Fruit fly (Drosophila melanogaster) whole organism, embryonic: ENCODE results near the gene CG15803.

Experiments
- BEAF-32 ChIP-seq: fragments of 200-800 bp; sonication (Bioruptor generic); optimal IDR thresholded peaks from 3 replicates; lab custom pipeline; 2017; ENCODE audit warnings: missing biosample characterization, missing genetic modification characterization, mild to moderate bottlenecking, moderate library complexity, missing genetic modification reagents
- BtbVII ChIP-seq: fragments of 200-800 bp; sonication (Bioruptor generic); optimal IDR thresholded peaks from 3 replicates; lab custom pipeline; 2017; ENCODE audit warnings: missing biosample characterization, mild to moderate bottlenecking, missing genetic modification characterization
- Bteb2 ChIP-seq: fragments of 200-800 bp; sonication (Bioruptor generic); optimal IDR thresholded peaks from 2 replicates; lab custom pipeline; 2016; ENCODE audit warnings: missing biosample characterization, missing genetic modification characterization
- CG10147 ChIP-seq: fragments of 200-800 bp; sonication (Bioruptor generic); optimal IDR thresholded peaks from 2 replicates; lab custom pipeline; 2019; ENCODE audit warnings: missing biosample characterization, mild to moderate bottlenecking, missing genetic modification characterization, moderate library complexity
- CG10366 ChIP-seq: fragments of 200-800 bp; sonication (Bioruptor generic); IDR thresholded peaks from 2 replicates; pipeline ENCODE4 v1.3.6; 2022; ENCODE audit warnings: missing biosample characterization, missing genetic modification characterization
- CG10431 ChIP-seq: fragments of 200-800 bp; sonication (Bioruptor generic); optimal IDR thresholded peaks from 3 replicates; lab custom pipeline; 2018; ENCODE audit warnings: missing biosample characterization, mild to moderate bottlenecking, missing genetic modification characterization
- CG11093 ChIP-seq: fragments of 200-800 bp; sonication (Bioruptor generic); IDR thresholded peaks from 3 replicates; pipeline ENCODE4 v1.3.6; 2022; ENCODE audit warnings: missing biosample characterization, missing genetic modification characterization
- CG11247 ChIP-seq: fragments of 200-800 bp; sonication (Bioruptor generic); IDR thresholded peaks from 2 replicates; pipeline ENCODE4 v1.3.6; 2022; ENCODE audit warnings: missing biosample characterization, missing genetic modification characterization
- CG11696 ChIP-seq: fragments of 200-800 bp; sonication (Bioruptor generic); IDR thresholded peaks from 2 replicates; pipeline ENCODE4 v1.3.6; 2022; ENCODE audit warnings: missing biosample characterization, missing genetic modification characterization
- CG12219 ChIP-seq: fragments of 200-800 bp; sonication (Bioruptor generic); optimal IDR thresholded peaks from 3 replicates; lab custom pipeline; 2018; ENCODE audit warnings: missing biosample characterization, mild to moderate bottlenecking, missing genetic modification characterization
- CG13624 ChIP-seq: fragments of 200-800 bp; sonication (Bioruptor generic); optimal IDR thresholded peaks from 2 replicates; lab custom pipeline; 2016; ENCODE audit warnings: missing biosample characterization, missing genetic modification characterization
- CG14050 ChIP-seq: fragments of 200-800 bp; sonication (Bioruptor generic); IDR thresholded peaks from 3 replicates; pipeline ENCODE4 v1.3.6; 2022; ENCODE audit warnings: missing biosample characterization, missing genetic modification characterization
- CG1602 ChIP-seq: fragments of 200-800 bp; sonication (Bioruptor generic); optimal IDR thresholded peaks from 3 replicates; lab custom pipeline; 2016; ENCODE audit warnings: missing biosample characterization, missing genetic modification characterization
- CG16813 ChIP-seq: fragments of 200-800 bp; sonication (Bioruptor generic); IDR thresholded peaks from 3 replicates; pipeline ENCODE4 v1.3.6; 2022; ENCODE audit warnings: missing biosample characterization, missing genetic modification characterization; ENCODE audit not compliant: partially characterized antibody
- CG1792 ChIP-seq: fragments of 200-800 bp; sonication (Bioruptor generic); optimal IDR thresholded peaks from 2 replicates; lab custom pipeline; 2016; ENCODE audit warnings: missing biosample characterization, missing genetic modification characterization
- CG31365 ChIP-seq: fragments of 200-800 bp; sonication (Bioruptor generic); optimal IDR thresholded peaks from 2 replicates; lab custom pipeline; 2018; ENCODE audit warnings: missing biosample characterization, mild to moderate bottlenecking, missing genetic modification characterization
- CG31388 ChIP-seq: fragments of 200-800 bp; sonication (Bioruptor generic); optimal IDR thresholded peaks from 2 replicates; lab custom pipeline; 2016; ENCODE audit warnings: missing biosample characterization, missing genetic modification characterization
- CG32532 ChIP-seq: fragments of 200-800 bp; sonication (Bioruptor generic); IDR thresholded peaks from 2 replicates; pipeline ENCODE4 v1.3.6; 2022; ENCODE audit warnings: missing biosample characterization, missing genetic modification characterization
- CG3995 ChIP-seq: fragments of 200-800 bp; sonication (Bioruptor generic); optimal IDR thresholded peaks from 3 replicates; lab custom pipeline; 2016; ENCODE audit warnings: missing biosample characterization, missing genetic modification characterization
- CG4282 ChIP-seq: fragments of 200-800 bp; sonication (Bioruptor generic); optimal IDR thresholded peaks from 2 replicates; lab custom pipeline; 2016; ENCODE audit warnings: missing biosample characterization, missing genetic modification characterization
- CG4617 ChIP-seq: fragments of 200-800 bp; sonication (Bioruptor generic); optimal IDR thresholded peaks from 3 replicates; lab custom pipeline; 2016; ENCODE audit warnings: missing biosample characterization, missing genetic modification characterization, borderline replicate concordance
- CG7745 ChIP-seq: fragments of 200-800 bp; sonication (Bioruptor generic); optimal IDR thresholded peaks from 2 replicates; lab custom pipeline; 2018; ENCODE audit warnings: missing biosample characterization, mild to moderate bottlenecking, missing genetic modification characterization, moderate library complexity
- CG9727 ChIP-seq: fragments of 200-800 bp; sonication (Bioruptor generic); optimal IDR thresholded peaks from 3 replicates; lab custom pipeline; 2017; ENCODE audit warnings: missing biosample characterization, mild to moderate bottlenecking, missing genetic modification characterization
- CG9932 ChIP-seq: fragments of 200-800 bp; sonication (Bioruptor generic); IDR thresholded peaks from 2 replicates; pipeline ENCODE4 v1.3.6; 2022; ENCODE audit warnings: missing biosample characterization, missing genetic modification characterization
- CkIIα-i1 ChIP-seq: fragments of 200-800 bp; sonication (Bioruptor generic); IDR thresholded peaks from 2 replicates; pipeline ENCODE4 v1.3.6; 2022; ENCODE audit warnings: missing biosample characterization, missing genetic modification characterization
- Dek ChIP-seq: fragments of 200-800 bp; sonication (Bioruptor generic); optimal IDR thresholded peaks from 3 replicates; lab custom pipeline; 2019; ENCODE audit warnings: missing biosample characterization, mild to moderate bottlenecking, missing genetic modification characterization, moderate library complexity
- MBD-R2 ChIP-seq: fragments of 200-800 bp; sonication (Bioruptor generic); IDR thresholded peaks from 2 replicates; pipeline ENCODE4 v1.3.6; 2022; ENCODE audit warnings: missing biosample characterization, missing genetic modification characterization
- Max ChIP-seq: fragments of 200-800 bp; sonication (Bioruptor generic); optimal IDR thresholded peaks from 2 replicates; lab custom pipeline; 2016; ENCODE audit warnings: missing biosample characterization, mild to moderate bottlenecking, missing genetic modification characterization
- Med ChIP-seq: fragments of 200-800 bp; sonication (Bioruptor generic); peaks from one replicate; lab custom pipeline; 2016; ENCODE audit warnings: missing biosample characterization, missing genetic modification characterization, mild to moderate bottlenecking, inconsistent platforms, moderate library complexity
- NFAT ChIP-seq: fragments of 200-800 bp; sonication (Bioruptor generic); IDR thresholded peaks from 2 replicates; pipeline ENCODE4 v1.3.6; 2022; ENCODE audit warnings: missing biosample characterization, missing genetic modification characterization
- Sry-δ ChIP-seq: fragments of 200-800 bp; sonication (Bioruptor generic); optimal IDR thresholded peaks from 2 replicates; lab custom pipeline; 2016; ENCODE audit warnings: missing biosample characterization, missing genetic modification characterization
- Trl ChIP-seq, 3 experiments: fragments of >200 bp in 2 of 3; fragments of 200-800 bp in 1 of 3; sonication (Bioruptor generic) in 1 of 3; optimal IDR thresholded peaks; 2 replicates in 1 of 3; 3 replicates in 2 of 3; lab custom pipeline; 2016 to 2017; ENCODE audit warnings: missing biosample characterization in 1 of 3, missing genetic modification characterization in 1 of 3
- Xrp1 ChIP-seq: fragments of 200-800 bp; sonication (Bioruptor generic); IDR thresholded peaks from 2 replicates; pipeline ENCODE4 v1.3.6; 2022; ENCODE audit warnings: missing biosample characterization, missing genetic modification characterization
- al ChIP-seq: fragments of 200-800 bp; sonication (Bioruptor generic); IDR thresholded peaks from 2 replicates; pipeline ENCODE4 v1.3.6; 2022; ENCODE audit warnings: missing biosample characterization, missing genetic modification characterization
- ara ChIP-seq: fragments of 200-800 bp; sonication (Bioruptor generic); IDR thresholded peaks from 2 replicates; pipeline ENCODE4 v1.3.6; 2022; ENCODE audit warnings: missing biosample characterization, missing genetic modification characterization
- az2 ChIP-seq: fragments of 200-800 bp; sonication (Bioruptor generic); optimal IDR thresholded peaks from 3 replicates; lab custom pipeline; 2016; ENCODE audit warnings: missing biosample characterization, missing genetic modification characterization
- bab2 ChIP-seq: fragments of 200-800 bp; sonication (Bioruptor generic); optimal IDR thresholded peaks from 2 replicates; lab custom pipeline; 2016; ENCODE audit warnings: missing biosample characterization, missing genetic modification characterization
- bbx ChIP-seq: fragments of 200-800 bp; sonication (Bioruptor generic); IDR thresholded peaks from 2 replicates; pipeline ENCODE4 v1.3.6; 2022; ENCODE audit warnings: missing biosample characterization, missing genetic modification characterization; ENCODE audit not compliant: partially characterized antibody
- croc ChIP-seq: fragments of 200-800 bp; sonication (Bioruptor generic); conservative IDR thresholded peaks from 3 replicates; pipeline ENCODE4 v1.3.6; 2022; ENCODE audit warnings: missing biosample characterization, missing genetic modification characterization
- da ChIP-seq: fragments of 200-800 bp; sonication (Bioruptor generic); optimal IDR thresholded peaks from 2 replicates; lab custom pipeline; 2016; ENCODE audit warnings: missing biosample characterization, missing genetic modification characterization
- gcm2 ChIP-seq: fragments of 200-800 bp; sonication (Bioruptor generic); optimal IDR thresholded peaks from 2 replicates; lab custom pipeline; 2016; ENCODE audit warnings: missing biosample characterization, missing genetic modification characterization
- inv ChIP-seq: fragments of 200-800 bp; sonication (Bioruptor generic); IDR thresholded peaks from 2 replicates; pipeline ENCODE4 v1.3.6; 2022; ENCODE audit warnings: missing biosample characterization, missing genetic modification characterization; ENCODE audit not compliant: partially characterized antibody
- luna ChIP-seq: fragments of 200-800 bp; sonication (Bioruptor generic); optimal IDR thresholded peaks from 2 replicates; lab custom pipeline; 2016; ENCODE audit warnings: missing biosample characterization, missing genetic modification characterization
- nom ChIP-seq: fragments of 200-800 bp; sonication (Bioruptor generic); optimal IDR thresholded peaks from 2 replicates; lab custom pipeline; 2017; ENCODE audit warnings: missing biosample characterization, missing genetic modification characterization, mild to moderate bottlenecking, moderate library complexity, missing genetic modification reagents
- pnt ChIP-seq: fragments of 200-800 bp; sonication (Bioruptor generic); optimal IDR thresholded peaks from 3 replicates; lab custom pipeline; 2016; ENCODE audit warnings: missing biosample characterization, missing genetic modification characterization
- pzg ChIP-seq: fragments of 200-800 bp; sonication (Bioruptor generic); optimal IDR thresholded peaks from 3 replicates; lab custom pipeline; 2018; ENCODE audit warnings: missing biosample characterization, mild to moderate bottlenecking, missing genetic modification characterization, moderate library complexity
- sob ChIP-seq: fragments of 200-800 bp; sonication (Bioruptor generic); IDR thresholded peaks from 2 replicates; pipeline ENCODE4 v1.3.6; 2022; ENCODE audit warnings: missing biosample characterization, missing genetic modification characterization
- tgo ChIP-seq: fragments of 200-800 bp; sonication (Bioruptor generic); IDR thresholded peaks from 3 replicates; pipeline ENCODE4 v1.3.6; 2022; ENCODE audit warnings: missing biosample characterization, missing genetic modification characterization
- toy ChIP-seq: fragments of 200-800 bp; sonication (Bioruptor generic); IDR thresholded peaks from 2 replicates; pipeline ENCODE4 v1.3.6; 2022; ENCODE audit warnings: missing biosample characterization, missing genetic modification characterization

Gene CG15803

DNA sequence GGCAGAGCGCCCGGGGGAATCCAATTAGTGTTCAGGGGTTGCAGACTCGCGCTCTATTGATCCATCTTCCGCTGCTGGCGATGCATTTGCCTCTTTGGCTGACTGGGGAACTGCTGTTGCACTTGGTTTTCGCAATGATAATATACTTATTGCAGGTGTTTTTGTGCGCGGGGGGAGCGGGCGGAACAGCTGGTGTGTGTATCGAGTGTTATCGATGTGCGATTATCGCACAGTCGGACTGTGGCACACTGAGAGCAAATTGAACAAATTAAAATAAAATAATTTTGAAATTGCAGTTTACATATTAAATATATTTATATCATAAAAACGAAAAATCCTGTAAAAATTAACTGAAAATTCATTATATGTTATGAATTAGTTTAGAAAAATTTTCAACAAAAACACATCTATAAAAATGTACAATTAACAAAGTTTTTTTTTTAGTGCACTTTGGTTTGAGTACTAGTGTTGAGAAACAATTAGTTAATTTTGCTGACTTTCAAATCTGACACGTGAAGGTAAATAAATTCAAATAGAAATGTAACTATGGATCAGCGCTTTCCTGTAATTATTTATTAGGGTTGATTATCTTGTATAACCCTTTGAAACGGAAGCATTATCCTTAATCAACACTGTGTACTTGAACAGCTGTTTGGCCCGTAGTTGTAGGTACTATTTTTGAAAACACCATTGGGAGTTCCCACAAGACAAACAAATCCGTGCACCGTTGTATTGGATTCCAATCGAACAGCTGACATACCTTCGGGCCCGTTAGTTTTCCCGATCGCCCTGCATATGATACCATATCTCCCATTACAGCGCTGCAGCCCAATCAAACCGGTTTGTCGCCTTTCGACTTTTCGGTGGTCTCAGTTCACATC, 42.3 kb upstream of the CG15803 start, which contains the start of the genes Wdr37 and koko:
Gene Wdr37, minus strand, starts transcription at position 168 of the 881 bp plus-strand sequence.
Gene koko, plus strand, starts transcription at position 478 of the 881 bp plus-strand sequence.
- TF ChIP-seq ara (GFP tag; lab: Robert Waterston, UW) (peak; percentile 97), CG1602 (GFP tag; lab: Kevin White, UChicago) (peak; percentile 98), tgo (GFP tag; lab: Robert Waterston, UW) (peak; percentile 100), inv (GFP tag; lab: Robert Waterston, UW) (peak; percentile 54; the same call in 1 of the 2 replicates), CG32532 (GFP tag; lab: Robert Waterston, UW) (peak; percentile 99), CG3995 (GFP tag; lab: Kevin White, UChicago) (peak; percentile 52), pnt (GFP tag; lab: Kevin White, UChicago) (peak; percentile 69), toy (peak; percentile 94), Xrp1 (GFP tag; lab: Robert Waterston, UW) (peak; percentile 99), BEAF-32 (GFP tag; lab: Kevin White, UChicago) (peak; percentile 70), luna (GFP tag; lab: Kevin White, UChicago) (peak; percentile 28), CG12219 (GFP tag; lab: Kevin White, UChicago) (peak; percentile 79), pzg (GFP tag; lab: Kevin White, UChicago) (peak; percentile 46), da (GFP tag; lab: Kevin White, UChicago) (no peak), CG13624 (GFP tag; lab: Kevin White, UChicago) (peak; percentile 79), Bteb2 (peak; percentile 70), nom (GFP tag; lab: Kevin White, UChicago) (peak; percentile 89), Dek (tag; lab: Kevin White, UChicago) (peak; percentile 97), CG16813 (GFP tag; lab: Robert Waterston, UW) (0 out of 3 replicates have a peak, but pooled peaks have one; percentile 54), sob (GFP tag; lab: Robert Waterston, UW) (peak; percentile 98), az2 (GFP tag; lab: Kevin White, UChicago) (peak; percentile 97), CG11247 (peak; percentile 97), CG31365 (peak; percentile 5), croc (GFP tag; lab: Robert Waterston, UW) (peak; percentile 97), bbx (GFP tag; lab: Robert Waterston, UW) (peak; percentile 52; the same call in 1 of the 2 replicates), CG10147 (GFP tag; lab: Kevin White, UChicago) (peak; percentile 94), NFAT (GFP tag; lab: Robert Waterston, UW) (peak; percentile 93), Med (GFP tag; lab: Kevin White, UChicago) (peak; percentile 94), CG10431 (GFP tag; lab: Kevin White, UChicago) (peak; percentile 70), CG14050 (peak; percentile 95), CG31388 (GFP tag; lab: Kevin White, UChicago) (peak; percentile 92), Trl (optimal IDR thresholded peaks at IDR 0.05; lab: Kevin White, UChicago) (no peak), Trl (GFP tag; optimal IDR thresholded peaks at IDR 0.05; lab: Kevin White, UChicago) (peak; percentile 82), Sry-δ (GFP tag; lab: Kevin White, UChicago) (peak; percentile 51), MBD-R2 (peak; percentile 98), CG10366 (peak; percentile 97), CG7745 (peak; percentile 31), CG4617 (GFP tag; lab: Kevin White, UChicago) (peak; percentile 86), CkIIα-i1 (GFP tag; lab: Robert Waterston, UW) (peak; percentile 79), CG1792 (peak; percentile 56), CG4282 (no peak), al (GFP tag; lab: Robert Waterston, UW) (peak; percentile 98), BtbVII (peak; percentile 93), CG9932 (GFP tag; lab: Robert Waterston, UW) (peak; percentile 99), CG11696 (GFP tag; lab: Robert Waterston, UW) (peak; percentile 93), bab2 (GFP tag; lab: Kevin White, UChicago) (peak; percentile 75), CG9727 (GFP tag; lab: Kevin White, UChicago) (peak; percentile 99), Max (GFP tag; lab: Kevin White, UChicago) (peak; percentile 92), gcm2 (GFP tag; lab: Kevin White, UChicago) (no peak), CG11093 (GFP tag; lab: Robert Waterston, UW) (peak; percentile 95)
